Fruit fly (Drosophila melanogaster): Measurements from ENCODE around the gene CG12746.

CG12746 gene

dm6 chr3R:5551593-5551992 lies 13.1 kb upstream of the CG12746 start (continued):
- no peak for TF ChIP-seq D (optimal IDR thresholded peaks at IDR 0.05)
- TF ChIP-seq D (GFP tag; optimal IDR thresholded peaks at IDR 0.05), result no peak
- TF ChIP-seq Vsx1 (GFP tag; optimal IDR thresholded peaks at IDR 0.05), result no peak
- no peak for TF ChIP-seq ranshi (GFP tag; IDR thresholded peaks at IDR 0.05)
- TF ChIP-seq CG1529 (GFP tag; optimal IDR thresholded peaks at IDR 0.05), result no peak
- TF ChIP-seq Lpt (GFP tag; optimal IDR thresholded peaks at IDR 0.05), result no peak
- no peak for TF ChIP-seq B-H2 (GFP tag; optimal IDR thresholded peaks at IDR 0.05)
- no peak for TF ChIP-seq h (optimal IDR thresholded peaks at IDR 0.05)
- TF ChIP-seq Mrtf (GFP tag; IDR thresholded peaks at IDR 0.05), result no peak
- TF ChIP-seq crp (GFP tag; optimal IDR thresholded peaks at IDR 0.05), result no peak
- no peak for TF ChIP-seq psq (GFP tag; optimal IDR thresholded peaks at IDR 0.05)
- no peak for TF ChIP-seq tap (tag; optimal IDR thresholded peaks at IDR 0.05)
- no peak for TF ChIP-seq lilli (GFP tag; optimal IDR thresholded peaks at IDR 0.05)
- TF ChIP-seq CG13424 (tag; optimal IDR thresholded peaks at IDR 0.05), result no peak
- peak; percentile 67 for TF ChIP-seq CG16813 (GFP tag; IDR thresholded peaks at IDR 0.05; ENCODE audit: partially characterized antibody)
- TF ChIP-seq dmrt99B (tag; optimal IDR thresholded peaks at IDR 0.05), result no peak
- TF ChIP-seq Dp (GFP tag; optimal IDR thresholded peaks at IDR 0.05), result no peak
- TF ChIP-seq Dbx (GFP tag; IDR thresholded peaks at IDR 0.05), result no peak
- TF ChIP-seq gem (tag; optimal IDR thresholded peaks at IDR 0.05), result no peak
- no peak for TF ChIP-seq CG12236 (GFP tag; optimal IDR thresholded peaks at IDR 0.05)
- no peak for TF ChIP-seq CG7987 (GFP tag; optimal IDR thresholded peaks at IDR 0.05)
- TF ChIP-seq CG4404 (GFP tag; IDR thresholded peaks at IDR 0.05), result no peak
- TF ChIP-seq maf-S (GFP tag; optimal IDR thresholded peaks at IDR 0.05), result no peak
- TF ChIP-seq CG8290 (GFP tag; optimal IDR thresholded peaks at IDR 0.05), result no peak
- no peak for TF ChIP-seq CG8290 (tag; optimal IDR thresholded peaks at IDR 0.05)
- TF ChIP-seq Scr (GFP tag; IDR thresholded peaks at IDR 0.05; ENCODE audit: partially characterized antibody), result peak; percentile 42
- TF ChIP-seq knrl (GFP tag; IDR thresholded peaks at IDR 0.05; ENCODE audit: partially characterized antibody), result no peak
- TF ChIP-seq eve (GFP tag; optimal IDR thresholded peaks at IDR 0.05), result no peak
- TF ChIP-seq CG12155 (GFP tag; optimal IDR thresholded peaks at IDR 0.05), result no peak
- TF ChIP-seq pfk (GFP tag; optimal IDR thresholded peaks at IDR 0.05), result no peak
- TF ChIP-seq CG32772 (GFP tag; IDR thresholded peaks at IDR 0.05), result no peak
- TF ChIP-seq CG10543 (GFP tag; optimal IDR thresholded peaks at IDR 0.05), result no peak
- peak; percentile 40; the same call in 1 of the 3 replicates for TF ChIP-seq CG14860 (GFP tag; IDR thresholded peaks at IDR 0.05; ENCODE audit: partially characterized antibody)
- no peak for TF ChIP-seq nau (GFP tag; optimal IDR thresholded peaks at IDR 0.05)
- TF ChIP-seq CG31224 (GFP tag; IDR thresholded peaks at IDR 0.05), result no peak
- no peak for TF ChIP-seq CG8281 (tag; optimal IDR thresholded peaks at IDR 0.05)
- TF ChIP-seq Opbp (GFP tag; IDR thresholded peaks at IDR 0.05; ENCODE audit: partially characterized antibody), result peak; percentile 15; the same call in 1 of the 3 replicates
- no peak for TF ChIP-seq dysf (GFP tag; IDR thresholded peaks at IDR 0.05)
- TF ChIP-seq H15 (GFP tag; IDR thresholded peaks at IDR 0.05), result no peak
- TF ChIP-seq CG2889 (GFP tag; IDR thresholded peaks at IDR 0.05), result no peak
- TF ChIP-seq Ada2b (GFP tag; IDR thresholded peaks at IDR 0.05), result no peak
- TF ChIP-seq CrebB (tag; optimal IDR thresholded peaks at IDR 0.05), result no peak
- TF ChIP-seq HLHmδ (GFP tag; optimal IDR thresholded peaks at IDR 0.05), result no peak

dm6 chr3R:5554082-5554481 lies 10.6 kb upstream of the CG12746 start, which contains the start of gene Pcmt:
Gene Pcmt, minus strand, starts transcription at chr3R:5554316.
- no peak for TF ChIP-seq Sry-β (GFP tag; optimal IDR thresholded peaks at IDR 0.05)
- TF ChIP-seq stwl (tag; optimal IDR thresholded peaks at IDR 0.05), result peak; percentile 63
- peak; percentile 22 for TF ChIP-seq CG30020 (tag; optimal IDR thresholded peaks at IDR 0.05)
- TF ChIP-seq CG9797 (GFP tag; optimal IDR thresholded peaks at IDR 0.05), result no peak
- TF ChIP-seq E2f2 (GFP tag; IDR thresholded peaks at IDR 0.05), result peak; percentile 29
- TF ChIP-seq nmo (GFP tag; optimal IDR thresholded peaks at IDR 0.05), result no peak
- no peak for TF ChIP-seq ash1 (GFP tag; optimal IDR thresholded peaks at IDR 0.05)
- peak; percentile 32; the same call in 1 of the 2 replicates for TF ChIP-seq sna (GFP tag; IDR thresholded peaks at IDR 0.05; ENCODE audit: partially characterized antibody)
- TF ChIP-seq Sry-δ (GFP tag; optimal IDR thresholded peaks at IDR 0.05), result peak; percentile 70
- peak; percentile 25; the same call in 2 of the 3 replicates for TF ChIP-seq row (GFP tag; IDR thresholded peaks at IDR 0.05)
- peak; percentile 69 for TF ChIP-seq Dref (GFP tag; IDR thresholded peaks at IDR 0.05)
- peak; percentile 6 for TF ChIP-seq D19A (tag; optimal IDR thresholded peaks at IDR 0.05)

Data from whole organism, embryonic.